Fruit fly (Drosophila melanogaster): ENCODE measurements around the gene CG45064.

- TF ChIP-seq Usf (GFP tag; optimal IDR thresholded peaks at IDR 0.05) = no peak
- no peak for TF ChIP-seq MTF-1 (GFP tag; optimal IDR thresholded peaks at IDR 0.05; ENCODE audit: borderline replicate concordance)
- peak; percentile 92 for TF ChIP-seq CG2129 (GFP tag; IDR thresholded peaks at IDR 0.05; ENCODE audit: partially characterized antibody)
- TF ChIP-seq CG10321 (GFP tag; IDR thresholded peaks at IDR 0.05) = 0 out of 2 replicates have a peak, but pooled peaks have one; percentile 14
- TF ChIP-seq bowl (GFP tag; IDR thresholded peaks at IDR 0.05) = no peak
- TF ChIP-seq crol (GFP tag; IDR thresholded peaks at IDR 0.05) = no peak
- no peak for TF ChIP-seq bigmax (GFP tag; optimal IDR thresholded peaks at IDR 0.05)
- TF ChIP-seq CG2889 (GFP tag; IDR thresholded peaks at IDR 0.05) = peak; percentile 69; the same call in 2 of the 3 replicates
- no peak for TF ChIP-seq Tbp (GFP tag; optimal IDR thresholded peaks at IDR 0.05)
- TF ChIP-seq CG13775 (GFP tag; optimal IDR thresholded peaks at IDR 0.05) = peak; percentile 71
These were observed 43.3 kb downstream of the CG45064 start, which contains the start of the genes CG32590 and Flo2 for dm6 chrX:14839047-14839446.
